Fruit fly (Drosophila melanogaster) whole organism, embryonic: ENCODE measurements around the gene CG33293.

Experiments
- Ada2b ChIP-seq: fragments of 200-800 bp; sonication (Bioruptor generic); IDR thresholded peaks from 2 replicates; pipeline ENCODE4 v1.3.6; 2022; ENCODE audit warnings: missing biosample characterization, missing genetic modification characterization
- Adf1 ChIP-seq: fragments of 200-800 bp; sonication (Bioruptor generic); IDR thresholded peaks from 2 replicates; pipeline ENCODE4 v1.3.6; 2022; ENCODE audit warnings: missing biosample characterization, missing genetic modification characterization
- Bteb2 ChIP-seq: fragments of 200-800 bp; sonication (Bioruptor generic); optimal IDR thresholded peaks from 2 replicates; lab custom pipeline; 2016; ENCODE audit warnings: missing biosample characterization, missing genetic modification characterization
- CG1024 ChIP-seq: fragments of 200-800 bp; sonication (Bioruptor generic); IDR thresholded peaks from 2 replicates; pipeline ENCODE4 v1.3.6; 2022; ENCODE audit warnings: missing biosample characterization, missing genetic modification characterization
- CG10274 ChIP-seq: fragments of 200-800 bp; sonication (Bioruptor generic); optimal IDR thresholded peaks from 3 replicates; lab custom pipeline; 2017; ENCODE audit warnings: missing biosample characterization, mild to moderate bottlenecking, missing genetic modification characterization
- CG11504 ChIP-seq: fragments of 200-800 bp; sonication (Bioruptor generic); optimal IDR thresholded peaks from 3 replicates; lab custom pipeline; 2019; ENCODE audit warnings: missing biosample characterization, mild to moderate bottlenecking, missing genetic modification characterization, moderate library complexity
- CG11695 ChIP-seq: fragments of 200-800 bp; sonication (Bioruptor generic); IDR thresholded peaks from 3 replicates; pipeline ENCODE4 v1.3.6; 2022; ENCODE audit warnings: missing biosample characterization, missing genetic modification characterization
- CG12071 ChIP-seq: fragments of 200-800 bp; sonication (Bioruptor generic); optimal IDR thresholded peaks from 3 replicates; lab custom pipeline; 2018; ENCODE audit warnings: missing biosample characterization, mild to moderate bottlenecking, missing genetic modification characterization
- CG13894 ChIP-seq: fragments of 200-800 bp; sonication (Bioruptor generic); optimal IDR thresholded peaks from 3 replicates; lab custom pipeline; 2018; ENCODE audit warnings: missing biosample characterization, mild to moderate bottlenecking, missing genetic modification characterization, moderate library complexity
- CG14050 ChIP-seq: fragments of 200-800 bp; sonication (Bioruptor generic); IDR thresholded peaks from 3 replicates; pipeline ENCODE4 v1.3.6; 2022; ENCODE audit warnings: missing biosample characterization, missing genetic modification characterization
- CG15073 ChIP-seq: fragments of 200-800 bp; sonication (Bioruptor generic); optimal IDR thresholded peaks from 2 replicates; lab custom pipeline; 2016; ENCODE audit warnings: missing biosample characterization, missing genetic modification characterization
- CG1647 ChIP-seq: fragments of 200-800 bp; sonication (Bioruptor generic); optimal IDR thresholded peaks from 3 replicates; lab custom pipeline; 2016; ENCODE audit warnings: missing biosample characterization, missing genetic modification characterization
- CG17385 ChIP-seq: fragments of 200-800 bp; sonication (Bioruptor generic); optimal IDR thresholded peaks from 3 replicates; lab custom pipeline; 2018; ENCODE audit warnings: missing biosample characterization, mild to moderate bottlenecking, missing genetic modification characterization
- CG17568 ChIP-seq: fragments of 200-800 bp; sonication (Bioruptor generic); optimal IDR thresholded peaks from 2 replicates; lab custom pipeline; 2018; ENCODE audit warnings: missing biosample characterization, mild to moderate bottlenecking, missing genetic modification characterization, moderate library complexity
- CG3065 ChIP-seq: fragments of 200-800 bp; sonication (Bioruptor generic); optimal IDR thresholded peaks from 2 replicates; lab custom pipeline; 2016; ENCODE audit warnings: missing biosample characterization, missing genetic modification characterization
- CG32532 ChIP-seq: fragments of 200-800 bp; sonication (Bioruptor generic); IDR thresholded peaks from 2 replicates; pipeline ENCODE4 v1.3.6; 2022; ENCODE audit warnings: missing biosample characterization, missing genetic modification characterization
- CG3847 ChIP-seq: fragments of 200-800 bp; sonication (Bioruptor generic); IDR thresholded peaks from 2 replicates; pipeline ENCODE4 v1.3.6; 2022; ENCODE audit warnings: missing biosample characterization, missing genetic modification characterization
- CG4282 ChIP-seq: fragments of 200-800 bp; sonication (Bioruptor generic); optimal IDR thresholded peaks from 2 replicates; lab custom pipeline; 2016; ENCODE audit warnings: missing biosample characterization, missing genetic modification characterization
- CG4617 ChIP-seq: fragments of 200-800 bp; sonication (Bioruptor generic); optimal IDR thresholded peaks from 3 replicates; lab custom pipeline; 2016; ENCODE audit warnings: missing biosample characterization, missing genetic modification characterization, borderline replicate concordance
- CG5953 ChIP-seq: fragments of 200-800 bp; sonication (Bioruptor generic); IDR thresholded peaks from 2 replicates; pipeline ENCODE4 v1.3.6; 2022; ENCODE audit warnings: missing biosample characterization, missing genetic modification characterization
- CG7839 ChIP-seq: fragments of 200-800 bp; sonication (Bioruptor generic); optimal IDR thresholded peaks from 3 replicates; lab custom pipeline; 2018; ENCODE audit warnings: missing biosample characterization, mild to moderate bottlenecking, missing genetic modification characterization, moderate library complexity
- CG8089 ChIP-seq: fragments of 200-800 bp; sonication (Bioruptor generic); optimal IDR thresholded peaks from 3 replicates; lab custom pipeline; 2016; ENCODE audit warnings: missing biosample characterization, missing genetic modification characterization
- CG9437 ChIP-seq: fragments of 200-800 bp; sonication (Bioruptor generic); optimal IDR thresholded peaks from 2 replicates; lab custom pipeline; 2018; ENCODE audit warnings: missing biosample characterization, mild to moderate bottlenecking, missing genetic modification characterization
- CG9727 ChIP-seq: fragments of 200-800 bp; sonication (Bioruptor generic); optimal IDR thresholded peaks from 3 replicates; lab custom pipeline; 2017; ENCODE audit warnings: missing biosample characterization, mild to moderate bottlenecking, missing genetic modification characterization
- CkIIα-i1 ChIP-seq: fragments of 200-800 bp; sonication (Bioruptor generic); IDR thresholded peaks from 2 replicates; pipeline ENCODE4 v1.3.6; 2022; ENCODE audit warnings: missing biosample characterization, missing genetic modification characterization
- Drgx ChIP-seq: fragments of 200-800 bp; sonication (Bioruptor generic); IDR thresholded peaks from 2 replicates; pipeline ENCODE4 v1.3.6; 2022; ENCODE audit warnings: missing biosample characterization, missing genetic modification characterization
- Hand ChIP-seq: fragments of 200-800 bp; sonication (Bioruptor generic); optimal IDR thresholded peaks from 2 replicates; lab custom pipeline; 2017; ENCODE audit warnings: mild to moderate bottlenecking, missing biosample characterization, missing genetic modification reagents, missing genetic modification characterization
- HmgD ChIP-seq: fragments of 200-800 bp; sonication (Bioruptor generic); optimal IDR thresholded peaks from 3 replicates; lab custom pipeline; 2016; ENCODE audit warnings: missing biosample characterization, missing genetic modification characterization
- Hr3 ChIP-seq: fragments of 200-800 bp; sonication (Bioruptor generic); optimal IDR thresholded peaks from 3 replicates; lab custom pipeline; 2016; ENCODE audit warnings: missing biosample characterization, missing genetic modification characterization
- Myb ChIP-seq: fragments of 200-800 bp; sonication (Bioruptor generic); optimal IDR thresholded peaks from 2 replicates; lab custom pipeline; 2016; ENCODE audit warnings: missing biosample characterization, missing genetic modification characterization
- al ChIP-seq: fragments of 200-800 bp; sonication (Bioruptor generic); IDR thresholded peaks from 2 replicates; pipeline ENCODE4 v1.3.6; 2022; ENCODE audit warnings: missing biosample characterization, missing genetic modification characterization
- amos ChIP-seq: fragments of 200-800 bp; sonication (Bioruptor generic); IDR thresholded peaks from 2 replicates; pipeline ENCODE4 v1.3.6; 2022; ENCODE audit warnings: missing biosample characterization, missing genetic modification characterization; ENCODE audit not compliant: partially characterized antibody
- ato ChIP-seq: fragments of 200-800 bp; sonication (Bioruptor generic); IDR thresholded peaks from 2 replicates; pipeline ENCODE4 v1.3.6; 2022; ENCODE audit warnings: missing biosample characterization, missing genetic modification characterization; ENCODE audit not compliant: partially characterized antibody
- bsh ChIP-seq, 2 experiments: fragments of 200-800 bp; sonication (Bioruptor generic); optimal IDR thresholded peaks; 2 replicates each; lab custom pipeline; 2017 to 2018; ENCODE audit warnings: mild to moderate bottlenecking in 2 of 2, missing biosample characterization in 2 of 2, missing genetic modification characterization in 2 of 2, moderate library complexity in 1 of 2
- chif ChIP-seq, 2 experiments: fragments of 200-800 bp; sonication (Bioruptor generic); optimal IDR thresholded peaks; 3 replicates each; lab custom pipeline; 2016; ENCODE audit warnings: missing biosample characterization in 2 of 2, missing genetic modification characterization in 2 of 2
- hbn ChIP-seq: fragments of 200-800 bp; sonication (Bioruptor generic); IDR thresholded peaks from 2 replicates; pipeline ENCODE4 v1.3.6; 2022; ENCODE audit warnings: missing biosample characterization, missing genetic modification characterization; ENCODE audit not compliant: partially characterized antibody
- hth ChIP-seq: fragments of >200 bp; optimal IDR thresholded peaks from 2 replicates; lab custom pipeline; 2017; ENCODE audit warnings: inconsistent platforms
- lbe ChIP-seq: fragments of 200-800 bp; sonication (Bioruptor generic); optimal IDR thresholded peaks from 2 replicates; lab custom pipeline; 2016; ENCODE audit warnings: missing biosample characterization, mild to moderate bottlenecking, missing genetic modification characterization
- maf-S ChIP-seq: fragments of 200-800 bp; sonication (Bioruptor generic); optimal IDR thresholded peaks from 2 replicates; lab custom pipeline; 2016; ENCODE audit warnings: missing biosample characterization, missing genetic modification characterization
- nau ChIP-seq: fragments of 200-800 bp; sonication (Bioruptor generic); optimal IDR thresholded peaks from 3 replicates; lab custom pipeline; 2017; ENCODE audit warnings: missing biosample characterization, mild to moderate bottlenecking, missing genetic modification characterization, missing genetic modification reagents
- otp ChIP-seq: fragments of 200-800 bp; sonication (Bioruptor generic); IDR thresholded peaks from 3 replicates; pipeline ENCODE4, ENCODE4 v1.3.6; 2022; ENCODE audit warnings: missing biosample characterization, missing genetic modification characterization
- pan ChIP-seq, 4 experiments: fragments of >200 bp in 3 of 4; fragments of 200-800 bp in 1 of 4; sonication (Bioruptor generic) in 1 of 4; optimal IDR thresholded peaks in 3 of 4; IDR thresholded peaks in 1 of 4; 2 replicates each; pipeline versions ENCODE4 v1.3.6 to Lab custom; 2017 to 2022; ENCODE audit warnings: missing biosample characterization in 2 of 4, missing genetic modification characterization in 2 of 4, mixed read lengths in 1 of 4
- pb ChIP-seq: fragments of 200-800 bp; sonication (Bioruptor generic); optimal IDR thresholded peaks from 3 replicates; lab custom pipeline; 2016; ENCODE audit warnings: missing biosample characterization, missing genetic modification characterization
- pfk ChIP-seq: fragments of 200-800 bp; sonication (Bioruptor generic); optimal IDR thresholded peaks from 2 replicates; lab custom pipeline; 2018; ENCODE audit warnings: missing biosample characterization, mild to moderate bottlenecking, missing genetic modification characterization, moderate library complexity
- sim ChIP-seq: fragments of 200-800 bp; sonication (Bioruptor generic); IDR thresholded peaks from 2 replicates; pipeline ENCODE4 v1.3.6; 2022; ENCODE audit warnings: missing biosample characterization, missing genetic modification characterization
- sob ChIP-seq: fragments of 200-800 bp; sonication (Bioruptor generic); IDR thresholded peaks from 2 replicates; pipeline ENCODE4 v1.3.6; 2022; ENCODE audit warnings: missing biosample characterization, missing genetic modification characterization
- tin ChIP-seq: fragments of 200-800 bp; sonication (Bioruptor generic); optimal IDR thresholded peaks from 3 replicates; lab custom pipeline; 2016; ENCODE audit warnings: missing biosample characterization, missing genetic modification characterization
- tx ChIP-seq: fragments of 200-800 bp; sonication (Bioruptor generic); optimal IDR thresholded peaks from 2 replicates; lab custom pipeline; 2016; ENCODE audit warnings: missing biosample characterization, missing genetic modification characterization
- vvl ChIP-seq: fragments of 200-800 bp; sonication (Bioruptor generic); IDR thresholded peaks from 2 replicates; pipeline ENCODE4 v1.3.6; 2022; ENCODE audit warnings: missing biosample characterization, missing genetic modification characterization

Gene CG33293

DNA sequence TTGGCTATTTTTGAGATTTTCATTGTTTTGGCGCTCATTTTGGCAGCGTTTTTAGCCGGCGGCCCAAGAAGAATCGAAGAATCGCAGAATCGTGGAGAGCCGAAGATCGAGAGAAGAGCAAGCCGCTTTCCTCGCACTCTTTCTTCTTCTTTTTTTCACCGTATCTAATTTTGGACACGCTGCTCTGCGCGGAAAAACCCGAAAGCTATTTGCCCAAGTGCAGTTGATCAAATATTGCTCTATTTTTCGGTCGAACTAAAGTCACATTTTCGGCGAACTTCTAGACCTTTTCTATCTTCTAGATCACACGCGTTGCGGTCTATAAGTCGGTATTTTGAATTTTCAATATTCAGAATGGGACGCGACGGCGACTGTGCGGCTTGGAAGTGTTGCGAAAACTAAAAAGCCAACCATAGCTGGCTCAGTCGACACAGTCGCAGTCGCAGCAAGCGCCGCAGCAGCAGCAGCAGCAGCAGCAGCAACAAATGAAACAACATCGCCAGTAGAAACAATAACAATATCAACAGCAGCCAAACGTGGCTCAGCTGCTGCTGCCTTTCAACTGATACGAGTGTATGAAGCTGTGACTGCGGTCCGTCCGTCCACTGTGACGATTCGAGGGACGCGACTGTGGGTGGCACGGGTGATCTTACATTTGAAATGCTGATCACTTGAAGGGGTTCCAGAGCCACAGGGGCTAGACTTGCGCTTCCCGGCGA, 46.5 kb upstream of the CG33293 start (continued):
- TF ChIP-seq Hr3 (GFP tag; lab: Kevin White, UChicago) (no peak), Bteb2 (GFP tag; lab: Kevin White, UChicago) (no peak), CG1647 (GFP tag; lab: Kevin White, UChicago) (no peak), pb (GFP tag; lab: Kevin White, UChicago) (no peak), CG15073 (peak; percentile 96), otp (GFP tag; lab: Robert Waterston, UW) (no peak), hbn (GFP tag; lab: Robert Waterston, UW) (no peak), CG32532 (peak; percentile 36; the same call in 1 of the 2 replicates), maf-S (GFP tag; lab: Kevin White, UChicago) (no peak), bsh (GFP tag; optimal IDR thresholded peaks at IDR 0.05; lab: Kevin White, UChicago) (no peak), Myb (GFP tag; lab: Kevin White, UChicago) (no peak), lbe (GFP tag; lab: Kevin White, UChicago) (no peak), CG17385 (GFP tag; lab: Kevin White, UChicago) (peak; percentile 53), CG3847 (GFP tag; lab: Robert Waterston, UW) (no peak), Ada2b (GFP tag; lab: Robert Waterston, UW) (no peak), CG11695 (peak; percentile 24; the same call in 1 of the 3 replicates), CkIIα-i1 (no peak), tx (no peak), CG13894 (tag; lab: Kevin White, UChicago) (no peak), CG4282 (GFP tag; lab: Kevin White, UChicago) (no peak), Adf1 (GFP tag; lab: Robert Waterston, UW) (peak; percentile 96), sob (GFP tag; lab: Robert Waterston, UW) (0 out of 2 replicates have a peak, but pooled peaks have one; percentile 18), vvl (GFP tag; lab: Robert Waterston, UW) (peak; percentile 18; the same call in 1 of the 2 replicates), CG12071 (GFP tag; lab: Kevin White, UChicago) (peak; percentile 0), CG7839 (tag; lab: Kevin White, UChicago) (no peak), Drgx (GFP tag; lab: Robert Waterston, UW) (0 out of 2 replicates have a peak, but pooled peaks have one; percentile 17), sim (GFP tag; lab: Robert Waterston, UW) (no peak), CG17568 (GFP tag; lab: Kevin White, UChicago) (peak; percentile 26), CG3065 (GFP tag; lab: Kevin White, UChicago) (no peak), pan (optimal IDR thresholded peaks at IDR 0.05; lab: Kevin White, UChicago) (no peak), pan (GFP tag; optimal IDR thresholded peaks at IDR 0.05 in 1 of 2, IDR thresholded peaks at IDR 0.05 in 1 of 2) (peak in 1 of 2 experiments; percentile 40), CG14050 (no peak), CG4617 (GFP tag; lab: Kevin White, UChicago) (no peak), HmgD (GFP tag; lab: Kevin White, UChicago) (no peak), CG1024 (GFP tag; lab: Robert Waterston, UW) (no peak), Hand (GFP tag; lab: Kevin White, UChicago) (no peak), chif (GFP tag; optimal IDR thresholded peaks at IDR 0.05; lab: Kevin White, UChicago) (no peak), ato (GFP tag; lab: Robert Waterston, UW) (no peak), amos (peak; percentile 20; the same call in 1 of the 2 replicates), CG5953 (no peak), pfk (GFP tag; lab: Kevin White, UChicago) (no peak), CG9727 (GFP tag; lab: Kevin White, UChicago) (no peak), nau (GFP tag; lab: Kevin White, UChicago) (peak; percentile 17), al (peak; percentile 34; the same call in 1 of the 2 replicates), CG9437 (GFP tag; lab: Kevin White, UChicago) (no peak), CG10274 (GFP tag; lab: Kevin White, UChicago) (no peak), tin (no peak), hth (lab: Kevin White, UChicago) (no peak), CG11504 (peak; percentile 74), CG8089 (GFP tag; lab: Kevin White, UChicago) (peak; percentile 77)
